Worm (Caenorhabditis elegans) whole organism, L4 larva: ENCODE measurements around the gene sra-28.

ENCODE experiments used
- ceh-44 ChIP-seq: fragments of 200-800 bp; sonication (Bioruptor generic); IDR thresholded peaks from 2 replicates; pipeline ENCODE4 v1.3.6; 2022; ENCODE audit warnings: missing genetic modification reagents, missing genetic modification characterization, missing compliant biosample characterization
- hlh-30 ChIP-seq: sonication (generic microtip); optimal IDR thresholded peaks from 2 replicates; lab custom pipeline; 2017; ENCODE audit warnings: antibody characterized with exemption, mild to moderate bottlenecking, missing genetic modification characterization, missing compliant biosample characterization; ENCODE audit not compliant: insufficient read depth
- lir-3 ChIP-seq: sonication (generic microtip); optimal IDR thresholded peaks from 2 replicates; lab custom pipeline; 2016; ENCODE audit warnings: mild to moderate bottlenecking, missing genetic modification characterization, missing compliant biosample characterization
- pha-4 ChIP-seq, 2 experiments: fragments of 150-350 bp in 1 of 2; fragments of 200-800 bp in 1 of 2; sonication (Bioruptor generic) in 1 of 2; IDR thresholded peaks in 1 of 2; optimal IDR thresholded peaks in 1 of 2; 2 replicates each; pipeline versions ENCODE4 v1.3.6 to Lab custom; 2014 to 2022; ENCODE audit warnings: missing genetic modification characterization in 2 of 2, missing genetic modification reagents in 2 of 2, missing biosample characterization in 1 of 2, missing compliant biosample characterization in 1 of 2
- skn-1 ChIP-seq: fragments of 150-350 bp; optimal IDR thresholded peaks from 2 replicates; lab custom pipeline; 2014; ENCODE audit warnings: missing biosample characterization, missing genetic modification characterization
- ztf-7 ChIP-seq: fragments of 150-350 bp; optimal IDR thresholded peaks from 2 replicates; lab custom pipeline; 2014; ENCODE audit warnings: missing biosample characterization, missing genetic modification characterization

- no peak for TF ChIP-seq ceh-44 (GFP tag; lab: Robert Waterston, UW)
- no peak for TF ChIP-seq skn-1 (tag; lab: Kevin White, UChicago)
- no peak for TF ChIP-seq pha-4 (GFP tag; IDR thresholded peaks at IDR 0.05; lab: Robert Waterston, UW)
- TF ChIP-seq pha-4 (tag; optimal IDR thresholded peaks at IDR 0.05; lab: Kevin White, UChicago) = no peak
- peak; percentile 83 for TF ChIP-seq hlh-30 (tag; lab: Kevin White, UChicago)
- no peak for TF ChIP-seq ztf-7 (tag; lab: Kevin White, UChicago)
- TF ChIP-seq lir-3 = no peak
Observed at ce11 chrII:6609315-6609842, 35.8 kb upstream of the sra-28 start, which contains the start of gene epg-5.
